Fruit fly (Drosophila melanogaster): Measurements from ENCODE around the gene DopEcR.

Gene DopEcR

dm6 chr3L:4397874-4398273 lies 17.7 kb upstream of the DopEcR start (continued):
- no peak for TF ChIP-seq fkh (GFP tag; optimal IDR thresholded peaks at IDR 0.05)
- TF ChIP-seq CG10669 (GFP tag; optimal IDR thresholded peaks at IDR 0.05) = no peak
- no peak for TF ChIP-seq CG6792 (GFP tag; optimal IDR thresholded peaks at IDR 0.05)
- TF ChIP-seq CG15336 (GFP tag; IDR thresholded peaks at IDR 0.05) = peak; percentile 40; the same call in 1 of the 2 replicates
- TF ChIP-seq Hr4 (GFP tag; optimal IDR thresholded peaks at IDR 0.05) = peak; percentile 41
- TF ChIP-seq Sox102F (GFP tag; optimal IDR thresholded peaks at IDR 0.05) = peak; percentile 6
- TF ChIP-seq CG16779 (tag; optimal IDR thresholded peaks at IDR 0.05) = peak; percentile 35
- peak; percentile 32 for TF ChIP-seq net (GFP tag; optimal IDR thresholded peaks at IDR 0.05)
- TF ChIP-seq dsx (GFP tag; optimal IDR thresholded peaks at IDR 0.05; ENCODE audit: poor library complexity, severe bottlenecking) = no peak
- peak; percentile 29 for TF ChIP-seq Hr39 (GFP tag; optimal IDR thresholded peaks at IDR 0.05)
- no peak for TF ChIP-seq Hr38 (GFP tag; optimal IDR thresholded peaks at IDR 0.05)
- TF ChIP-seq cyc (GFP tag; optimal IDR thresholded peaks at IDR 0.05) = no peak
- TF ChIP-seq Blimp-1 (GFP tag; optimal IDR thresholded peaks at IDR 0.05) = no peak
- TF ChIP-seq Ets21C (GFP tag; optimal IDR thresholded peaks at IDR 0.05) = no peak
- no peak for TF ChIP-seq topi (GFP tag; optimal IDR thresholded peaks at IDR 0.05)
- TF ChIP-seq CG3919 (GFP tag; optimal IDR thresholded peaks at IDR 0.05) = peak; percentile 43
- peak; percentile 36 for TF ChIP-seq Met (GFP tag; optimal IDR thresholded peaks at IDR 0.05)
- TF ChIP-seq CG11902 (GFP tag; optimal IDR thresholded peaks at IDR 0.05) = no peak
- TF ChIP-seq lz (GFP tag; optimal IDR thresholded peaks at IDR 0.05) = no peak
- TF ChIP-seq CG10631 (GFP tag; optimal IDR thresholded peaks at IDR 0.05) = peak; percentile 58
- no peak for TF ChIP-seq CG6276 (GFP tag; optimal IDR thresholded peaks at IDR 0.05)
- TF ChIP-seq Lpt (GFP tag; optimal IDR thresholded peaks at IDR 0.05) = peak; percentile 35
- peak; percentile 50 for TF ChIP-seq OdsH (GFP tag; optimal IDR thresholded peaks at IDR 0.05)
- no peak for TF ChIP-seq CG8319 (GFP tag; optimal IDR thresholded peaks at IDR 0.05)
- peak; percentile 58 for TF ChIP-seq achi (GFP tag; optimal IDR thresholded peaks at IDR 0.05)

DNA sequence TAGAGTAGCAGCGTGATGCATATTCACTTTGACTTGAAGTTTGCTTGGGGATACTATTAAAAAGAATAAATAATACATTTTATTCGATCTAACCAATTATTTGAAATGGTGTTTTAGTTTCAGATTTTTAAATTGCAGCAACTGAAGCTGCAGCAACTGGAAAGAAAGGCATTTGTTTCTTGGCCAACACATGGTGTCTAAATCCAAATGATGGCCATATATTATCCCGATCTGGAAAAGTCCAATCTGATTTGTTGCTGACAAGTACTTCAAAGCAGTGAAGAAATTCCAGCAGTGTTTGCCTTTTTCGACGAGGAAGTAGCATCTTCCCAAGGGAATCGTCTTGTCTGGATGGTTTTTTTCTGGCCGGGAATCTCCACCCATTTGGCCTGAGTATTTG lies 16.9 kb upstream of the DopEcR start:
- TF ChIP-seq CG32006 (GFP tag; optimal IDR thresholded peaks at IDR 0.05) (peak; percentile 53), net (GFP tag; optimal IDR thresholded peaks at IDR 0.05) (no peak), Eip78C (GFP tag) (peak; percentile 10), Met (GFP tag; optimal IDR thresholded peaks at IDR 0.05) (no peak), eg (GFP tag; IDR thresholded peaks at IDR 0.05) (0 out of 3 replicates have a peak, but pooled peaks have one; percentile 6), salr (GFP tag; optimal IDR thresholded peaks at IDR 0.05) (peak in 1 of 2 experiments; percentile 49)

- TF ChIP-seq CG11762 (GFP tag; optimal IDR thresholded peaks at IDR 0.05; ENCODE audit: insufficient read depth) (no peak), CG10669 (GFP tag; optimal IDR thresholded peaks at IDR 0.05) (no peak), Hr4 (GFP tag; optimal IDR thresholded peaks at IDR 0.05) (no peak), Ets21C (GFP tag; optimal IDR thresholded peaks at IDR 0.05) (no peak), CG31627 (GFP tag; optimal IDR thresholded peaks at IDR 0.05) (no peak), dac (GFP tag; optimal IDR thresholded peaks at IDR 0.05) (no peak), CG7368 (GFP tag; optimal IDR thresholded peaks at IDR 0.05) (no peak), salr (GFP tag; optimal IDR thresholded peaks at IDR 0.05) (no peak), spab (GFP tag; optimal IDR thresholded peaks at IDR 0.05) (no peak), net (GFP tag; optimal IDR thresholded peaks at IDR 0.05) (no peak), lz (GFP tag; optimal IDR thresholded peaks at IDR 0.05) (no peak), CG11294 (GFP tag; IDR thresholded peaks at IDR 0.05) (no peak), acj6 (GFP tag; optimal IDR thresholded peaks at IDR 0.05) (no peak), CG6163 (GFP tag; IDR thresholded peaks at IDR 0.05) (no peak)
These were observed 16.2 kb upstream of the DopEcR start for dm6 chr3L:4396372-4396771.

dm6 chr3L:4395501-4396073 lies 15.4 kb upstream of the DopEcR start:
- TF ChIP-seq achi (GFP tag; optimal IDR thresholded peaks at IDR 0.05) (peak; percentile 52), CG11762 (GFP tag; optimal IDR thresholded peaks at IDR 0.05; ENCODE audit: insufficient read depth) (peak; percentile 10), fkh (GFP tag; optimal IDR thresholded peaks at IDR 0.05) (no peak), pdm3 (GFP tag; optimal IDR thresholded peaks at IDR 0.05) (peak; percentile 61), CG8632 (GFP tag; optimal IDR thresholded peaks at IDR 0.05) (peak; percentile 43), Sox15 (GFP tag; optimal IDR thresholded peaks at IDR 0.05) (peak; percentile 34), Met (GFP tag; optimal IDR thresholded peaks at IDR 0.05) (peak; percentile 56), Blimp-1 (GFP tag; optimal IDR thresholded peaks at IDR 0.05) (peak; percentile 40), CG7368 (GFP tag; optimal IDR thresholded peaks at IDR 0.05) (no peak), CG11294 (GFP tag; IDR thresholded peaks at IDR 0.05) (no peak), dsx (GFP tag; optimal IDR thresholded peaks at IDR 0.05; ENCODE audit: poor library complexity, severe bottlenecking) (no peak), vri (GFP tag; optimal IDR thresholded peaks at IDR 0.05) (no peak), CG32006 (GFP tag; optimal IDR thresholded peaks at IDR 0.05) (peak; percentile 78), CG3919 (GFP tag; optimal IDR thresholded peaks at IDR 0.05) (peak; percentile 53), dac (GFP tag; optimal IDR thresholded peaks at IDR 0.05) (no peak), CG6276 (GFP tag; optimal IDR thresholded peaks at IDR 0.05) (peak; percentile 57), Eip93F (GFP tag; optimal IDR thresholded peaks at IDR 0.05) (no peak), spab (GFP tag; optimal IDR thresholded peaks at IDR 0.05) (peak; percentile 8), CG9139 (GFP tag; optimal IDR thresholded peaks at IDR 0.05) (no peak), Hr4 (GFP tag; optimal IDR thresholded peaks at IDR 0.05) (peak; percentile 59), Gug (GFP tag; IDR thresholded peaks at IDR 0.05) (no peak), CG6792 (GFP tag; optimal IDR thresholded peaks at IDR 0.05) (peak; percentile 19)

Data from whole organism, prepupa.